Fruit fly (Drosophila melanogaster) whole organism, embryonic: ENCODE data around the gene Acp32CD.

Experiments used
- CG10366 ChIP-seq: fragments of 200-800 bp; sonication (Bioruptor generic); IDR thresholded peaks from 2 replicates; pipeline ENCODE4 v1.3.6; 2022; ENCODE audit warnings: missing biosample characterization, missing genetic modification characterization
- CG11560 ChIP-seq: fragments of 200-800 bp; sonication (Bioruptor generic); IDR thresholded peaks from 3 replicates; pipeline ENCODE4 v1.3.6; 2022; ENCODE audit warnings: missing biosample characterization, missing genetic modification characterization
- CG12071 ChIP-seq: fragments of 200-800 bp; sonication (Bioruptor generic); optimal IDR thresholded peaks from 3 replicates; lab custom pipeline; 2018; ENCODE audit warnings: missing biosample characterization, mild to moderate bottlenecking, missing genetic modification characterization
- CG12104 ChIP-seq: fragments of 200-800 bp; sonication (Bioruptor generic); optimal IDR thresholded peaks from 3 replicates; lab custom pipeline; 2016; ENCODE audit warnings: missing biosample characterization, missing genetic modification characterization
- CG12155 ChIP-seq: fragments of 200-800 bp; sonication (Bioruptor generic); optimal IDR thresholded peaks from 3 replicates; lab custom pipeline; 2016; ENCODE audit warnings: missing biosample characterization, missing genetic modification characterization
- CG12942 ChIP-seq: fragments of 200-800 bp; sonication (Bioruptor generic); optimal IDR thresholded peaks from 3 replicates; lab custom pipeline; 2016; ENCODE audit warnings: missing biosample characterization, missing genetic modification characterization
- CG13424 ChIP-seq: fragments of 200-800 bp; sonication (Bioruptor generic); optimal IDR thresholded peaks from 2 replicates; lab custom pipeline; 2019; ENCODE audit warnings: missing biosample characterization, mild to moderate bottlenecking, missing genetic modification characterization, moderate library complexity
- CG14014 ChIP-seq: fragments of 200-800 bp; sonication (Bioruptor generic); IDR thresholded peaks from 2 replicates; pipeline ENCODE4 v1.3.6; 2022; ENCODE audit warnings: missing biosample characterization, missing genetic modification characterization
- CG14860 ChIP-seq: fragments of 200-800 bp; sonication (Bioruptor generic); IDR thresholded peaks from 3 replicates; pipeline ENCODE4 v1.3.6; 2022; ENCODE audit warnings: missing biosample characterization, missing genetic modification characterization; ENCODE audit not compliant: partially characterized antibody
- CG17328 ChIP-seq: fragments of 200-800 bp; sonication (Bioruptor generic); IDR thresholded peaks from 2 replicates; pipeline ENCODE4 v1.3.6; 2022; ENCODE audit warnings: missing biosample characterization, missing genetic modification characterization
- CG1792 ChIP-seq: fragments of 200-800 bp; sonication (Bioruptor generic); optimal IDR thresholded peaks from 2 replicates; lab custom pipeline; 2016; ENCODE audit warnings: missing biosample characterization, missing genetic modification characterization
- CG18476 ChIP-seq: fragments of 200-800 bp; sonication (Bioruptor generic); optimal IDR thresholded peaks from 2 replicates; lab custom pipeline; 2016; ENCODE audit warnings: missing biosample characterization, mild to moderate bottlenecking, missing genetic modification characterization
- CG30403 ChIP-seq: fragments of 200-800 bp; sonication (Bioruptor generic); optimal IDR thresholded peaks from 3 replicates; lab custom pipeline; 2016; ENCODE audit warnings: missing biosample characterization, missing genetic modification characterization
- CG3726 ChIP-seq: fragments of 200-800 bp; sonication (Bioruptor generic); IDR thresholded peaks from 3 replicates; pipeline ENCODE4, ENCODE4 v1.3.6; 2022; ENCODE audit warnings: missing biosample characterization, missing genetic modification characterization
- CG3995 ChIP-seq: fragments of 200-800 bp; sonication (Bioruptor generic); optimal IDR thresholded peaks from 3 replicates; lab custom pipeline; 2016; ENCODE audit warnings: missing biosample characterization, missing genetic modification characterization
- CG4617 ChIP-seq: fragments of 200-800 bp; sonication (Bioruptor generic); optimal IDR thresholded peaks from 3 replicates; lab custom pipeline; 2016; ENCODE audit warnings: missing biosample characterization, missing genetic modification characterization, borderline replicate concordance
- CG4820 ChIP-seq: fragments of 200-800 bp; sonication (Bioruptor generic); optimal IDR thresholded peaks from 3 replicates; lab custom pipeline; 2016; ENCODE audit warnings: missing biosample characterization, missing genetic modification characterization
- CG4854 ChIP-seq: fragments of 200-800 bp; sonication (Bioruptor generic); optimal IDR thresholded peaks from 2 replicates; lab custom pipeline; 2016; ENCODE audit warnings: missing biosample characterization, missing genetic modification characterization, inconsistent platforms
- CG5245 ChIP-seq: fragments of 200-800 bp; sonication (Bioruptor generic); optimal IDR thresholded peaks from 3 replicates; lab custom pipeline; 2016; ENCODE audit warnings: missing biosample characterization, missing genetic modification characterization
- CG7556 ChIP-seq: fragments of 200-800 bp; sonication (Bioruptor generic); optimal IDR thresholded peaks from 2 replicates; lab custom pipeline; 2017; ENCODE audit warnings: missing biosample characterization, mild to moderate bottlenecking, missing genetic modification characterization
- CG8359 ChIP-seq: fragments of 200-800 bp; sonication (Bioruptor generic); optimal IDR thresholded peaks from 2 replicates; lab custom pipeline; 2017; ENCODE audit warnings: missing biosample characterization, mild to moderate bottlenecking, missing genetic modification characterization, borderline replicate concordance
- CG8478 ChIP-seq: fragments of >200 bp; optimal IDR thresholded peaks from 2 replicates; lab custom pipeline; 2018
- CG9609 ChIP-seq: fragments of 200-800 bp; sonication (Bioruptor generic); optimal IDR thresholded peaks from 3 replicates; lab custom pipeline; 2016; ENCODE audit warnings: missing biosample characterization, missing genetic modification characterization
- CG9727 ChIP-seq: fragments of 200-800 bp; sonication (Bioruptor generic); optimal IDR thresholded peaks from 3 replicates; lab custom pipeline; 2017; ENCODE audit warnings: missing biosample characterization, mild to moderate bottlenecking, missing genetic modification characterization
- Dip2 ChIP-seq: fragments of 200-800 bp; sonication (Bioruptor generic); IDR thresholded peaks from 2 replicates; pipeline ENCODE4 v1.3.6; 2022; ENCODE audit warnings: missing biosample characterization, missing genetic modification characterization
- HLH54F ChIP-seq: fragments of 200-800 bp; sonication (Bioruptor generic); optimal IDR thresholded peaks from 3 replicates; lab custom pipeline; 2016; ENCODE audit warnings: missing biosample characterization, missing genetic modification characterization
- HLHmδ ChIP-seq: fragments of 200-800 bp; sonication (Bioruptor generic); optimal IDR thresholded peaks from 2 replicates; lab custom pipeline; 2018; ENCODE audit warnings: missing biosample characterization, mild to moderate bottlenecking, missing genetic modification characterization, moderate library complexity
- Hsf ChIP-seq: fragments of 200-800 bp; sonication (Bioruptor generic); optimal IDR thresholded peaks from 3 replicates; lab custom pipeline; 2016; ENCODE audit warnings: missing biosample characterization, missing genetic modification characterization
- Ptx1 ChIP-seq: fragments of 200-800 bp; sonication (Bioruptor generic); IDR thresholded peaks from 2 replicates; pipeline ENCODE4 v1.3.6; 2022; ENCODE audit warnings: missing biosample characterization, missing genetic modification characterization
- Rx ChIP-seq: fragments of 200-800 bp; sonication (Bioruptor generic); IDR thresholded peaks from 2 replicates; pipeline ENCODE4 v1.3.6; 2022; ENCODE audit warnings: missing biosample characterization, missing genetic modification characterization
- Taf1 ChIP-seq: fragments of 200-800 bp; sonication (Bioruptor generic); IDR thresholded peaks from 2 replicates; pipeline ENCODE4 v1.3.6; 2022; ENCODE audit warnings: missing biosample characterization, missing genetic modification characterization
- ash1 ChIP-seq: fragments of 200-800 bp; sonication (Bioruptor generic); optimal IDR thresholded peaks from 2 replicates; lab custom pipeline; 2018; ENCODE audit warnings: missing biosample characterization, mild to moderate bottlenecking, missing genetic modification characterization
- az2 ChIP-seq: fragments of 200-800 bp; sonication (Bioruptor generic); optimal IDR thresholded peaks from 3 replicates; lab custom pipeline; 2016; ENCODE audit warnings: missing biosample characterization, missing genetic modification characterization
- bbx ChIP-seq: fragments of 200-800 bp; sonication (Bioruptor generic); IDR thresholded peaks from 2 replicates; pipeline ENCODE4 v1.3.6; 2022; ENCODE audit warnings: missing biosample characterization, missing genetic modification characterization; ENCODE audit not compliant: partially characterized antibody
- cato ChIP-seq: fragments of 200-800 bp; sonication (Bioruptor generic); optimal IDR thresholded peaks from 2 replicates; lab custom pipeline; 2016; ENCODE audit warnings: missing biosample characterization, missing genetic modification characterization, borderline replicate concordance
- chinmo ChIP-seq: fragments of 200-800 bp; sonication (Bioruptor generic); IDR thresholded peaks from 4 replicates; pipeline ENCODE4 v1.3.6; 2022; ENCODE audit warnings: missing biosample characterization, missing genetic modification characterization; ENCODE audit not compliant: partially characterized antibody
- gce ChIP-seq: fragments of 200-800 bp; sonication (Bioruptor generic); IDR thresholded peaks from 3 replicates; pipeline ENCODE4 v1.3.6; 2022; ENCODE audit warnings: missing biosample characterization, missing genetic modification characterization
- luna ChIP-seq: fragments of 200-800 bp; sonication (Bioruptor generic); optimal IDR thresholded peaks from 2 replicates; lab custom pipeline; 2016; ENCODE audit warnings: missing biosample characterization, missing genetic modification characterization
- nerfin-2 ChIP-seq: fragments of 200-800 bp; sonication (Bioruptor generic); IDR thresholded peaks from 2 replicates; pipeline ENCODE4 v1.3.6; 2022; ENCODE audit warnings: missing biosample characterization, missing genetic modification characterization; ENCODE audit not compliant: partially characterized antibody
- nom ChIP-seq: fragments of 200-800 bp; sonication (Bioruptor generic); optimal IDR thresholded peaks from 2 replicates; lab custom pipeline; 2017; ENCODE audit warnings: missing biosample characterization, missing genetic modification characterization, mild to moderate bottlenecking, moderate library complexity, missing genetic modification reagents
- onecut ChIP-seq: fragments of 200-800 bp; sonication (Bioruptor generic); IDR thresholded peaks from 2 replicates; pipeline ENCODE4 v1.3.6; 2022; ENCODE audit warnings: missing biosample characterization, missing genetic modification characterization
- pho ChIP-seq: fragments of 200-800 bp; sonication (Bioruptor generic); optimal IDR thresholded peaks from 2 replicates; lab custom pipeline; 2016; ENCODE audit warnings: missing biosample characterization, missing genetic modification characterization
- sc ChIP-seq, 3 experiments: fragments of >200 bp in 2 of 3; fragments of 200-800 bp in 1 of 3; sonication (Bioruptor generic) in 1 of 3; optimal IDR thresholded peaks; 2 replicates in 2 of 3; 3 replicates in 1 of 3; lab custom pipeline; 2017; ENCODE audit warnings: mild to moderate bottlenecking in 1 of 3, missing biosample characterization in 1 of 3, missing genetic modification characterization in 1 of 3, missing genetic modification reagents in 1 of 3
- sima ChIP-seq: fragments of 200-800 bp; sonication (Bioruptor generic); optimal IDR thresholded peaks from 2 replicates; lab custom pipeline; 2016; ENCODE audit warnings: missing biosample characterization, missing genetic modification characterization
- sna ChIP-seq: fragments of 200-800 bp; sonication (Bioruptor generic); IDR thresholded peaks from 2 replicates; pipeline ENCODE4 v1.3.6; 2022; ENCODE audit warnings: missing biosample characterization, missing genetic modification characterization; ENCODE audit not compliant: partially characterized antibody
- ssp ChIP-seq: fragments of 200-800 bp; sonication (Bioruptor generic); IDR thresholded peaks from 2 replicates; pipeline ENCODE4 v1.3.6; 2022; ENCODE audit warnings: missing biosample characterization, missing genetic modification characterization
- tap ChIP-seq: fragments of 200-800 bp; optimal IDR thresholded peaks from 3 replicates; lab custom pipeline; 2019; ENCODE audit warnings: missing biosample characterization, mild to moderate bottlenecking, missing genetic modification characterization, moderate library complexity
- tup ChIP-seq: fragments of 200-800 bp; sonication (Bioruptor generic); optimal IDR thresholded peaks from 2 replicates; lab custom pipeline; 2016; ENCODE audit warnings: missing biosample characterization, mild to moderate bottlenecking, missing genetic modification characterization, moderate library complexity
- twi ChIP-seq: fragments of 200-800 bp; optimal IDR thresholded peaks from 2 replicates; lab custom pipeline; 2019; ENCODE audit warnings: missing biosample characterization, mild to moderate bottlenecking, missing genetic modification characterization, moderate library complexity
- wdn ChIP-seq: fragments of 200-800 bp; sonication (Bioruptor generic); IDR thresholded peaks from 2 replicates; pipeline ENCODE4 v1.3.6; 2022; ENCODE audit warnings: missing biosample characterization, missing genetic modification characterization

Acp32CD gene

dm6 chr2L:10967257-10968008 lies 48.0 kb upstream of the Acp32CD start (continued):
- TF ChIP-seq nom, result peak; percentile 95
- no peak for TF ChIP-seq cato (GFP tag; lab: Kevin White, UChicago)
- TF ChIP-seq CG1792 (GFP tag; lab: Kevin White, UChicago), result no peak
- no peak for TF ChIP-seq CG12155 (GFP tag; lab: Kevin White, UChicago)
- TF ChIP-seq CG12104 (GFP tag; lab: Kevin White, UChicago), result no peak
- no peak for TF ChIP-seq HLH54F (GFP tag; lab: Kevin White, UChicago)
- no peak for TF ChIP-seq bbx (GFP tag; lab: Robert Waterston, UW)
- TF ChIP-seq CG17328 (GFP tag; lab: Robert Waterston, UW), result 0 out of 2 replicates have a peak, but pooled peaks have one; percentile 32
- no peak for TF ChIP-seq CG9609
- TF ChIP-seq Taf1 (GFP tag; lab: Robert Waterston, UW), result no peak
- TF ChIP-seq nerfin-2, result 0 out of 2 replicates have a peak, but pooled peaks have one; percentile 12
- TF ChIP-seq sna (GFP tag; lab: Robert Waterston, UW), result no peak
- no peak for TF ChIP-seq luna (GFP tag; lab: Kevin White, UChicago)
- no peak for TF ChIP-seq sc (optimal IDR thresholded peaks at IDR 0.05; lab: Kevin White, UChicago)
- TF ChIP-seq sc (GFP tag; optimal IDR thresholded peaks at IDR 0.05; lab: Kevin White, UChicago), result no peak
- TF ChIP-seq CG12942, result no peak
- no peak for TF ChIP-seq sima
- no peak for TF ChIP-seq tap
- no peak for TF ChIP-seq tup (GFP tag; lab: Kevin White, UChicago)
- no peak for TF ChIP-seq Rx (GFP tag; lab: Robert Waterston, UW)
- no peak for TF ChIP-seq CG7556
- no peak for TF ChIP-seq Ptx1 (GFP tag; lab: Robert Waterston, UW)
- no peak for TF ChIP-seq Dip2 (GFP tag; lab: Robert Waterston, UW)
- no peak for TF ChIP-seq twi
- TF ChIP-seq CG10366 (GFP tag; lab: Robert Waterston, UW), result no peak
- TF ChIP-seq CG14014 (GFP tag; lab: Robert Waterston, UW), result no peak
- no peak for TF ChIP-seq Hsf
- peak; percentile 79 for TF ChIP-seq CG4617 (GFP tag; lab: Kevin White, UChicago)
- TF ChIP-seq CG8359 (GFP tag; lab: Kevin White, UChicago), result no peak
- TF ChIP-seq pho, result no peak
- TF ChIP-seq gce (GFP tag; lab: Robert Waterston, UW), result no peak
- no peak for TF ChIP-seq onecut (GFP tag; lab: Robert Waterston, UW)
- TF ChIP-seq CG4820 (GFP tag; lab: Kevin White, UChicago), result no peak
- peak; percentile 63 for TF ChIP-seq CG9727 (GFP tag; lab: Kevin White, UChicago)
- TF ChIP-seq chinmo (GFP tag; lab: Robert Waterston, UW), result peak; percentile 57; the same call in 2 of the 4 replicates
- TF ChIP-seq CG3726 (GFP tag; lab: Robert Waterston, UW), result no peak
- TF ChIP-seq CG8478 (lab: Kevin White, UChicago), result no peak
- peak; percentile 32; the same call in 1 of the 3 replicates for TF ChIP-seq CG14860 (GFP tag; lab: Robert Waterston, UW)
- no peak for TF ChIP-seq CG11560 (tag; lab: Robert Waterston, UW)
- TF ChIP-seq CG18476 (GFP tag; lab: Kevin White, UChicago), result no peak
- no peak for TF ChIP-seq az2 (GFP tag; lab: Kevin White, UChicago)
- no peak for TF ChIP-seq CG4854 (GFP tag; lab: Kevin White, UChicago)
- TF ChIP-seq wdn (GFP tag; lab: Robert Waterston, UW), result no peak
- no peak for TF ChIP-seq CG5245
- no peak for TF ChIP-seq CG12071 (GFP tag; lab: Kevin White, UChicago)
- peak; percentile 73 for TF ChIP-seq HLHmδ
- TF ChIP-seq ash1 (GFP tag; lab: Kevin White, UChicago), result peak; percentile 10
- peak; percentile 1 for TF ChIP-seq CG13424 (tag; lab: Kevin White, UChicago)
- TF ChIP-seq CG3995, result no peak
- no peak for TF ChIP-seq CG30403 (GFP tag; lab: Kevin White, UChicago)
- no peak for TF ChIP-seq ssp (GFP tag; lab: Robert Waterston, UW)
